Fruit fly (Drosophila melanogaster) whole organism, embryonic: Measurements from ENCODE around the gene ssp3.

Source experiments
- Antp ChIP-seq: fragments of 200-800 bp; sonication (Bioruptor generic); optimal IDR thresholded peaks from 3 replicates; lab custom pipeline; 2016; ENCODE audit warnings: missing biosample characterization, missing genetic modification characterization
- CG1024 ChIP-seq: fragments of 200-800 bp; sonication (Bioruptor generic); IDR thresholded peaks from 2 replicates; pipeline ENCODE4 v1.3.6; 2022; ENCODE audit warnings: missing biosample characterization, missing genetic modification characterization
- CG10462 ChIP-seq: fragments of 200-800 bp; sonication (Bioruptor generic); optimal IDR thresholded peaks from 2 replicates; lab custom pipeline; 2016; ENCODE audit warnings: missing biosample characterization, missing genetic modification characterization
- CG11696 ChIP-seq: fragments of 200-800 bp; sonication (Bioruptor generic); IDR thresholded peaks from 2 replicates; pipeline ENCODE4 v1.3.6; 2022; ENCODE audit warnings: missing biosample characterization, missing genetic modification characterization
- CG12299 ChIP-seq: fragments of 200-800 bp; sonication (Bioruptor generic); optimal IDR thresholded peaks from 2 replicates; lab custom pipeline; 2018; ENCODE audit warnings: missing biosample characterization, mild to moderate bottlenecking, missing genetic modification characterization
- CG13296 ChIP-seq: fragments of 200-800 bp; sonication (Bioruptor generic); optimal IDR thresholded peaks from 3 replicates; lab custom pipeline; 2018; ENCODE audit warnings: missing biosample characterization, mild to moderate bottlenecking, missing genetic modification characterization
- CG30403 ChIP-seq: fragments of 200-800 bp; sonication (Bioruptor generic); optimal IDR thresholded peaks from 3 replicates; lab custom pipeline; 2016; ENCODE audit warnings: missing biosample characterization, missing genetic modification characterization
- CG31365 ChIP-seq: fragments of 200-800 bp; sonication (Bioruptor generic); optimal IDR thresholded peaks from 2 replicates; lab custom pipeline; 2018; ENCODE audit warnings: missing biosample characterization, mild to moderate bottlenecking, missing genetic modification characterization
- CG34422 ChIP-seq: fragments of 200-800 bp; sonication (Bioruptor generic); IDR thresholded peaks from 3 replicates; pipeline ENCODE4 v1.3.6; 2022; ENCODE audit warnings: missing biosample characterization, missing genetic modification characterization
- CG3847 ChIP-seq: fragments of 200-800 bp; sonication (Bioruptor generic); IDR thresholded peaks from 2 replicates; pipeline ENCODE4 v1.3.6; 2022; ENCODE audit warnings: missing biosample characterization, missing genetic modification characterization
- CG6689 ChIP-seq: fragments of 200-800 bp; sonication (Bioruptor generic); IDR thresholded peaks from 2 replicates; pipeline ENCODE4 v1.3.6; 2022; ENCODE audit warnings: missing biosample characterization, missing genetic modification characterization
- CG7963 ChIP-seq: fragments of 200-800 bp; sonication (Bioruptor generic); IDR thresholded peaks from 3 replicates; pipeline ENCODE4 v1.3.6; 2022; ENCODE audit warnings: missing biosample characterization, missing genetic modification characterization; ENCODE audit not compliant: partially characterized antibody
- CG9817 ChIP-seq: fragments of 200-800 bp; sonication (Bioruptor generic); optimal IDR thresholded peaks from 2 replicates; lab custom pipeline; 2018; ENCODE audit warnings: missing biosample characterization, mild to moderate bottlenecking, missing genetic modification characterization, moderate library complexity
- D19A ChIP-seq: fragments of 200-800 bp; optimal IDR thresholded peaks from 3 replicates; lab custom pipeline; 2019; ENCODE audit warnings: missing biosample characterization, mild to moderate bottlenecking, missing genetic modification characterization, moderate library complexity
- D19B ChIP-seq: fragments of 200-800 bp; sonication (Bioruptor generic); optimal IDR thresholded peaks from 2 replicates; lab custom pipeline; 2017; ENCODE audit warnings: missing biosample characterization, mild to moderate bottlenecking, missing genetic modification characterization
- Dad ChIP-seq: fragments of 200-800 bp; sonication (Bioruptor generic); optimal IDR thresholded peaks from 3 replicates; lab custom pipeline; 2016; ENCODE audit warnings: missing biosample characterization, missing genetic modification characterization
- Dek ChIP-seq: fragments of 200-800 bp; sonication (Bioruptor generic); optimal IDR thresholded peaks from 3 replicates; lab custom pipeline; 2019; ENCODE audit warnings: missing biosample characterization, mild to moderate bottlenecking, missing genetic modification characterization, moderate library complexity
- Dip3 ChIP-seq: fragments of 200-800 bp; sonication (Bioruptor generic); optimal IDR thresholded peaks from 3 replicates; lab custom pipeline; 2016; ENCODE audit warnings: missing biosample characterization, missing genetic modification characterization
- Doc3 ChIP-seq: fragments of 200-800 bp; sonication (Bioruptor generic); IDR thresholded peaks from 3 replicates; pipeline ENCODE4 v1.3.6; 2022; ENCODE audit warnings: missing biosample characterization, missing genetic modification characterization; ENCODE audit not compliant: partially characterized antibody
- H15 ChIP-seq: fragments of 200-800 bp; sonication (Bioruptor generic); IDR thresholded peaks from 3 replicates; pipeline ENCODE4 v1.3.6; 2022; ENCODE audit warnings: missing biosample characterization, missing genetic modification characterization
- Hr3 ChIP-seq: fragments of 200-800 bp; sonication (Bioruptor generic); optimal IDR thresholded peaks from 3 replicates; lab custom pipeline; 2016; ENCODE audit warnings: missing biosample characterization, missing genetic modification characterization
- Hr51 ChIP-seq, 2 experiments: fragments of 200-800 bp; sonication (Bioruptor generic); optimal IDR thresholded peaks; 2 replicates in 1 of 2; 3 replicates in 1 of 2; lab custom pipeline; 2016 to 2018; ENCODE audit warnings: missing biosample characterization in 2 of 2, missing genetic modification characterization in 2 of 2, mild to moderate bottlenecking in 1 of 2, moderate library complexity in 1 of 2
- MBD-R2 ChIP-seq: fragments of 200-800 bp; sonication (Bioruptor generic); IDR thresholded peaks from 2 replicates; pipeline ENCODE4 v1.3.6; 2022; ENCODE audit warnings: missing biosample characterization, missing genetic modification characterization
- Meics ChIP-seq: fragments of 200-800 bp; sonication (Bioruptor generic); optimal IDR thresholded peaks from 2 replicates; lab custom pipeline; 2017; ENCODE audit warnings: missing biosample characterization, mild to moderate bottlenecking, missing genetic modification characterization
- NC2α ChIP-seq: fragments of 200-800 bp; sonication (Bioruptor generic); optimal IDR thresholded peaks from 2 replicates; lab custom pipeline; 2016; ENCODE audit warnings: missing biosample characterization, missing genetic modification characterization
- Rx ChIP-seq: fragments of 200-800 bp; sonication (Bioruptor generic); IDR thresholded peaks from 2 replicates; pipeline ENCODE4 v1.3.6; 2022; ENCODE audit warnings: missing biosample characterization, missing genetic modification characterization
- abd-A ChIP-seq: fragments of 200-800 bp; sonication (Bioruptor generic); optimal IDR thresholded peaks from 3 replicates; lab custom pipeline; 2019; ENCODE audit warnings: missing biosample characterization, mild to moderate bottlenecking, missing genetic modification characterization, moderate library complexity
- aop ChIP-seq: fragments of 200-800 bp; sonication (Bioruptor generic); IDR thresholded peaks from 2 replicates; pipeline ENCODE4 v1.3.6; 2022; ENCODE audit warnings: missing biosample characterization, missing genetic modification characterization
- ap ChIP-seq: fragments of 200-800 bp; sonication (Bioruptor generic); IDR thresholded peaks from 2 replicates; pipeline ENCODE4 v1.3.6; 2022; ENCODE audit warnings: missing biosample characterization, missing genetic modification characterization
- ash1 ChIP-seq: fragments of 200-800 bp; sonication (Bioruptor generic); optimal IDR thresholded peaks from 2 replicates; lab custom pipeline; 2018; ENCODE audit warnings: missing biosample characterization, mild to moderate bottlenecking, missing genetic modification characterization
- caup ChIP-seq: fragments of 200-800 bp; sonication (Bioruptor generic); optimal IDR thresholded peaks from 3 replicates; lab custom pipeline; 2017; ENCODE audit warnings: missing biosample characterization, mild to moderate bottlenecking, missing genetic modification characterization, moderate library complexity; ENCODE audit not compliant: severe bottlenecking
- croc ChIP-seq: fragments of 200-800 bp; sonication (Bioruptor generic); conservative IDR thresholded peaks from 3 replicates; pipeline ENCODE4 v1.3.6; 2022; ENCODE audit warnings: missing biosample characterization, missing genetic modification characterization
- dpn ChIP-seq, 2 experiments: fragments of 200-800 bp; sonication (Bioruptor generic); optimal IDR thresholded peaks; 3 replicates each; lab custom pipeline; 2016; ENCODE audit warnings: missing biosample characterization in 2 of 2, missing genetic modification characterization in 2 of 2
- eyg ChIP-seq: fragments of 200-800 bp; sonication (Bioruptor generic); optimal IDR thresholded peaks from 3 replicates; lab custom pipeline; 2016; ENCODE audit warnings: missing biosample characterization, missing genetic modification characterization
- grau ChIP-seq: fragments of 200-800 bp; optimal IDR thresholded peaks from 3 replicates; lab custom pipeline; 2019; ENCODE audit warnings: missing biosample characterization, mild to moderate bottlenecking, missing genetic modification characterization, moderate library complexity
- gsb ChIP-seq: fragments of 200-800 bp; sonication (Bioruptor generic); IDR thresholded peaks from 2 replicates; pipeline ENCODE4 v1.3.6; 2022; ENCODE audit warnings: missing biosample characterization, missing genetic modification characterization
- ken ChIP-seq: fragments of 200-800 bp; sonication (Bioruptor generic); IDR thresholded peaks from 3 replicates; pipeline ENCODE4 v1.3.6; 2022; ENCODE audit warnings: missing biosample characterization, missing genetic modification characterization
- lov ChIP-seq, 2 experiments: fragments of 200-800 bp in 1 of 2; fragments of >200 bp in 1 of 2; sonication (Bioruptor generic) in 1 of 2; IDR thresholded peaks in 1 of 2; optimal IDR thresholded peaks in 1 of 2; 2 replicates in 1 of 2; 3 replicates in 1 of 2; pipeline versions ENCODE4 v1.3.6 to Lab custom; 2017 to 2022; ENCODE audit warnings: missing biosample characterization in 1 of 2, missing genetic modification characterization in 1 of 2
- nerfin-1 ChIP-seq: fragments of 200-800 bp; sonication (Bioruptor generic); optimal IDR thresholded peaks from 3 replicates; lab custom pipeline; 2019; ENCODE audit warnings: missing biosample characterization, mild to moderate bottlenecking, missing genetic modification characterization, moderate library complexity
- org-1 ChIP-seq: fragments of 200-800 bp; sonication (Bioruptor generic); optimal IDR thresholded peaks from 2 replicates; lab custom pipeline; 2017; ENCODE audit warnings: missing biosample characterization, missing genetic modification characterization
- pan ChIP-seq, 4 experiments: fragments of >200 bp in 3 of 4; fragments of 200-800 bp in 1 of 4; sonication (Bioruptor generic) in 1 of 4; optimal IDR thresholded peaks in 3 of 4; IDR thresholded peaks in 1 of 4; 2 replicates each; pipeline versions ENCODE4 v1.3.6 to Lab custom; 2017 to 2022; ENCODE audit warnings: missing biosample characterization in 2 of 4, missing genetic modification characterization in 2 of 4, mixed read lengths in 1 of 4
- phol ChIP-seq: fragments of 200-800 bp; sonication (Bioruptor generic); optimal IDR thresholded peaks from 3 replicates; lab custom pipeline; 2018; ENCODE audit warnings: missing biosample characterization, mild to moderate bottlenecking, missing genetic modification characterization, moderate library complexity
- pum ChIP-seq: fragments of 200-800 bp; sonication (Bioruptor generic); optimal IDR thresholded peaks from 2 replicates; lab custom pipeline; 2016; ENCODE audit warnings: missing biosample characterization, missing genetic modification characterization
- run ChIP-seq: fragments of 200-800 bp; sonication (Bioruptor generic); optimal IDR thresholded peaks from 3 replicates; lab custom pipeline; 2018; ENCODE audit warnings: missing biosample characterization, mild to moderate bottlenecking, missing genetic modification characterization
- sisA ChIP-seq: fragments of 200-800 bp; sonication (Bioruptor generic); IDR thresholded peaks from 2 replicates; pipeline ENCODE4 v1.3.6; 2022; ENCODE audit warnings: missing biosample characterization, missing genetic modification characterization
- slp2 ChIP-seq: fragments of 200-800 bp; sonication (Bioruptor generic); optimal IDR thresholded peaks from 2 replicates; lab custom pipeline; 2016; ENCODE audit warnings: missing biosample characterization, missing genetic modification characterization
- stc ChIP-seq: fragments of 200-800 bp; sonication (Bioruptor generic); IDR thresholded peaks from 2 replicates; pipeline ENCODE4 v1.3.6; 2022; ENCODE audit warnings: missing biosample characterization, missing genetic modification characterization
- wdn ChIP-seq: fragments of 200-800 bp; sonication (Bioruptor generic); IDR thresholded peaks from 2 replicates; pipeline ENCODE4 v1.3.6; 2022; ENCODE audit warnings: missing biosample characterization, missing genetic modification characterization
- zen2 ChIP-seq: fragments of 200-800 bp; sonication (Bioruptor generic); IDR thresholded peaks from 3 replicates; pipeline ENCODE4 v1.3.6; 2022; ENCODE audit warnings: missing biosample characterization, missing genetic modification characterization; ENCODE audit not compliant: partially characterized antibody
- zfh1 ChIP-seq: fragments of 200-800 bp; sonication (Bioruptor generic); IDR thresholded peaks from 3 replicates; pipeline ENCODE4 v1.3.6; 2022; ENCODE audit warnings: missing biosample characterization, missing genetic modification characterization

ssp3 gene

DNA sequence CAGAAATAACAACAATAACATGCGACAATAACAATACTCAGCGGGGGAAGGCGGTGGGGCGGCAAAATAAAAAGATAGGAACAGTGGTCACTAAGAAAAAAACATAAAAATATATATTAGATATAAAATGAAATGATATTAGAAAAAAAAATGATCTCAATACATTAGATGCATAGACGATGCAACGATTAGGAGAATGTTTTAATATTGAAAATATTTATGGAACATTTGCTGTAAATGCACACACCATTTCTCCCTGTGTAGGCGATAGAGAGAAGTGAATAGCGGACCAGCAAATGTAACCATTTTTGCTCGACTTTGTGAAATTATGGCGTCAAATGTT is 22.4 kb upstream of the ssp3 start (continued):
- TF ChIP-seq gsb (GFP tag; lab: Robert Waterston, UW): peak; percentile 91
- TF ChIP-seq CG3847 (GFP tag; lab: Robert Waterston, UW): peak; percentile 93
- no peak for TF ChIP-seq CG7963 (GFP tag; lab: Robert Waterston, UW)
- peak; percentile 59 for TF ChIP-seq ap (GFP tag; lab: Robert Waterston, UW)
- no peak for TF ChIP-seq aop (GFP tag; lab: Robert Waterston, UW)
- TF ChIP-seq CG6689 (GFP tag; lab: Robert Waterston, UW): peak; percentile 88
- no peak for TF ChIP-seq lov (optimal IDR thresholded peaks at IDR 0.05; lab: Kevin White, UChicago)
- no peak for TF ChIP-seq lov (GFP tag; IDR thresholded peaks at IDR 0.05; lab: Robert Waterston, UW)
- TF ChIP-seq Antp (GFP tag; lab: Kevin White, UChicago): no peak
- TF ChIP-seq CG11696 (GFP tag; lab: Robert Waterston, UW): peak; percentile 85
- peak; percentile 95 for TF ChIP-seq wdn (GFP tag; lab: Robert Waterston, UW)
- TF ChIP-seq pum: peak; percentile 20
- peak; percentile 27 to 63 for TF ChIP-seq Hr51 (GFP tag; optimal IDR thresholded peaks at IDR 0.05; lab: Kevin White, UChicago)
- peak; percentile 81 for TF ChIP-seq caup
- TF ChIP-seq CG13296 (GFP tag; lab: Kevin White, UChicago): peak; percentile 81
- peak; percentile 75 for TF ChIP-seq sisA
- peak; percentile 65; the same call in 2 of the 3 replicates for TF ChIP-seq ken (GFP tag; lab: Robert Waterston, UW)
- TF ChIP-seq CG34422 (GFP tag; lab: Robert Waterston, UW): peak; percentile 89
- no peak for TF ChIP-seq Doc3 (GFP tag; lab: Robert Waterston, UW)
- TF ChIP-seq zfh1 (GFP tag; lab: Robert Waterston, UW): peak; percentile 87
- TF ChIP-seq CG31365 (tag; lab: Kevin White, UChicago): peak; percentile 44
- TF ChIP-seq slp2: peak; percentile 44
- TF ChIP-seq zen2 (GFP tag; lab: Robert Waterston, UW): no peak
- peak; percentile 56 for TF ChIP-seq croc
- peak; percentile 88 for TF ChIP-seq grau
- TF ChIP-seq Dad (GFP tag; lab: Kevin White, UChicago): peak; percentile 13
- peak; percentile 68; the same call in 1 of the 2 replicates for TF ChIP-seq Rx (GFP tag; lab: Robert Waterston, UW)
- peak; percentile 85 for TF ChIP-seq Dek (tag; lab: Kevin White, UChicago)
- peak; percentile 18 for TF ChIP-seq eyg (GFP tag; lab: Kevin White, UChicago)
- TF ChIP-seq org-1 (GFP tag; lab: Kevin White, UChicago): peak; percentile 58
- peak; percentile 83 for TF ChIP-seq MBD-R2 (GFP tag; lab: Robert Waterston, UW)
- peak; percentile 0 for TF ChIP-seq nerfin-1 (tag; lab: Kevin White, UChicago)
- peak; percentile 48 for TF ChIP-seq CG1024 (GFP tag; lab: Robert Waterston, UW)
- peak; percentile 89 for TF ChIP-seq Meics (GFP tag; lab: Kevin White, UChicago)
- peak; percentile 72 for TF ChIP-seq phol (tag; lab: Kevin White, UChicago)
- TF ChIP-seq CG30403 (GFP tag; lab: Kevin White, UChicago): peak; percentile 57
- TF ChIP-seq H15 (GFP tag; lab: Robert Waterston, UW): peak; percentile 81
- TF ChIP-seq D19A (tag; lab: Kevin White, UChicago): peak; percentile 37
- no peak for TF ChIP-seq NC2α (GFP tag; lab: Kevin White, UChicago)
- TF ChIP-seq Dip3: peak; percentile 40
- TF ChIP-seq dpn (GFP tag; optimal IDR thresholded peaks at IDR 0.05; lab: Kevin White, UChicago): peak; percentile 45 to 63
- no peak for TF ChIP-seq ash1 (GFP tag; lab: Kevin White, UChicago)
- TF ChIP-seq CG9817 (tag; lab: Kevin White, UChicago): peak; percentile 80
- TF ChIP-seq stc (GFP tag; lab: Robert Waterston, UW): peak; percentile 81
- peak; percentile 47 for TF ChIP-seq Hr3 (GFP tag; lab: Kevin White, UChicago)
- TF ChIP-seq run (tag; lab: Kevin White, UChicago): peak; percentile 47
- TF ChIP-seq D19B (GFP tag; lab: Kevin White, UChicago): no peak
- peak; percentile 0 for TF ChIP-seq CG10462 (GFP tag; lab: Kevin White, UChicago)
- no peak for TF ChIP-seq pan (optimal IDR thresholded peaks at IDR 0.05; lab: Kevin White, UChicago)
- TF ChIP-seq pan (GFP tag; optimal IDR thresholded peaks at IDR 0.05 in 1 of 2, IDR thresholded peaks at IDR 0.05 in 1 of 2): peak in 1 of 2 experiments; percentile 92
- no peak for TF ChIP-seq abd-A (tag; lab: Kevin White, UChicago)
- TF ChIP-seq CG12299 (tag; lab: Kevin White, UChicago): peak; percentile 68
